Worm (Caenorhabditis elegans) whole organism, L2 larva: ENCODE data around the gene C16D9.3.

ENCODE experiments used
- R02D3.7 ChIP-seq: fragments of 150-350 bp; optimal IDR thresholded peaks from 2 replicates; lab custom pipeline; 2014; ENCODE audit warnings: missing biosample characterization, missing genetic modification characterization
- egl-27 ChIP-seq: sonication (generic microtip); optimal IDR thresholded peaks from 3 replicates; lab custom pipeline; 2017; ENCODE audit warnings: missing biosample characterization, missing genetic modification reagents, missing genetic modification characterization
- elt-1 ChIP-seq: fragments of 150-350 bp; optimal IDR thresholded peaks from 2 replicates; lab custom pipeline; 2014; ENCODE audit warnings: missing biosample characterization, missing genetic modification characterization
- nhr-12 ChIP-seq: fragments of 150-350 bp; optimal IDR thresholded peaks from 2 replicates; lab custom pipeline; 2014; ENCODE audit warnings: missing biosample characterization, missing genetic modification characterization
- sma-3 ChIP-seq: sonication (generic microtip); optimal IDR thresholded peaks from 2 replicates; lab custom pipeline; 2016; ENCODE audit warnings: missing genetic modification reagents, missing genetic modification characterization, missing compliant biosample characterization
- ztf-11 ChIP-seq: sonication (generic microtip); optimal IDR thresholded peaks from 2 replicates; lab custom pipeline; 2017; ENCODE audit warnings: missing biosample characterization, missing genetic modification characterization

DNA sequence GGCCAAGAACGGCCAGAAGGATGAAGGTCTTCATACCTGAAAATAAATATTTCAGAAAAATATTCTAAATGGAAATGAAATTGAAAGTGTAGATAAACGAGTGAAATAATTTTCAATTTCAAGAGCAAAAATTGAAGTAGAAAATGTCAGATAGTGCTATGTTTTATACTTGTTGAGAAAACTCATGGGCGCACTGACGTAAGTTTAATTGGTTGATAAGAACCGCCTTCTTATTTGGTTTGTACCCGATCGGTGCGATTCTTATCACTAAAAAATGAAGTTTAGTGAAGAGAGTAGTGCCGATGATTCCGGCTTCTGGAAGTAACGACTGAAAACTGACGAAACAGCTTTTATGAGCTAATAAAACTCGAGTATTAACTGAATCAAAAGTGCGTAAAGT lies 29.1 kb upstream of the C16D9.3 start, which contains the start of the genes asp-6 and asp-12:
- TF ChIP-seq R02D3.7 (tag; lab: Kevin White, UChicago) (no peak), ztf-11 (no peak), sma-3 (no peak), nhr-12 (tag; lab: Kevin White, UChicago) (no peak), egl-27 (no peak), elt-1 (no peak)
